Worm (Caenorhabditis elegans) whole organism, early embryonic: ENCODE measurements around the gene C46F11.4.

Source experiments
- B0310.2 ChIP-seq: sonication (generic microtip); optimal IDR thresholded peaks from 2 replicates; lab custom pipeline; 2016; ENCODE audit warnings: mild to moderate bottlenecking, missing genetic modification characterization, missing compliant biosample characterization
- F13C5.2 ChIP-seq: sonication (generic microtip); optimal IDR thresholded peaks from 2 replicates; lab custom pipeline; 2017; ENCODE audit warnings: mild to moderate bottlenecking, missing genetic modification characterization, inconsistent platforms, missing compliant biosample characterization
- aly-1 ChIP-seq: sonication (generic microtip); optimal IDR thresholded peaks from 2 replicates; lab custom pipeline; 2016; ENCODE audit warnings: missing genetic modification characterization, missing compliant biosample characterization
- ama-1 ChIP-seq: fragments of 150-350 bp; optimal IDR thresholded peaks from 2 replicates; lab custom pipeline; 2014
- ceh-13 ChIP-seq: fragments of 200-800 bp; sonication (Bioruptor generic); optimal IDR thresholded peaks from 2 replicates; lab custom pipeline; 2018; ENCODE audit warnings: mild to moderate bottlenecking, missing genetic modification characterization, missing compliant biosample characterization
- ceh-36 ChIP-seq: sonication (generic microtip); optimal IDR thresholded peaks from 2 replicates; lab custom pipeline; 2016; ENCODE audit warnings: missing genetic modification characterization, inconsistent platforms, missing compliant biosample characterization
- ets-7 ChIP-seq: sonication (generic microtip); optimal IDR thresholded peaks from 2 replicates; lab custom pipeline; 2016; ENCODE audit warnings: missing genotype, missing genetic modification characterization, missing compliant biosample characterization
- flt-1 ChIP-seq: fragments of 200-800 bp; sonication (Bioruptor generic); IDR thresholded peaks from 2 replicates; pipeline ENCODE4 v1.3.6; 2022; ENCODE audit warnings: missing genetic modification characterization, missing compliant biosample characterization
- hmbx-1 ChIP-seq: sonication (generic microtip); optimal IDR thresholded peaks from 2 replicates; lab custom pipeline; 2016; ENCODE audit warnings: mild to moderate bottlenecking, missing genetic modification characterization, missing compliant biosample characterization
- hmg-4 ChIP-seq: fragments of 200-800 bp; sonication (Bioruptor generic); optimal IDR thresholded peaks from 2 replicates; lab custom pipeline; 2018; ENCODE audit warnings: mild to moderate bottlenecking, missing genetic modification characterization, missing compliant biosample characterization
- hnd-1 ChIP-seq: sonication (generic microtip); optimal IDR thresholded peaks from 2 replicates; lab custom pipeline; 2016; ENCODE audit warnings: missing genetic modification characterization, missing compliant biosample characterization
- pes-1 ChIP-seq: fragments of 200-800 bp; sonication (Bioruptor generic); IDR thresholded peaks from 2 replicates; pipeline ENCODE4 v1.3.6; 2022; ENCODE audit warnings: missing genetic modification reagents, missing genetic modification characterization, missing compliant biosample characterization
- scrt-1 ChIP-seq: fragments of 200-800 bp; sonication (Bioruptor generic); IDR thresholded peaks from 2 replicates; pipeline ENCODE4 v1.3.6; 2022; ENCODE audit warnings: missing genetic modification characterization, missing compliant biosample characterization
- sea-1 ChIP-seq: fragments of 200-800 bp; sonication (Bioruptor generic); conservative IDR thresholded peaks from 2 replicates; pipeline ENCODE4 v1.3.6; 2022; ENCODE audit warnings: missing genetic modification characterization, missing compliant biosample characterization
- tbx-11 ChIP-seq: fragments of 200-800 bp; sonication (Bioruptor generic); IDR thresholded peaks from 2 replicates; pipeline ENCODE4 v1.3.6; 2022; ENCODE audit warnings: missing genetic modification characterization, missing compliant biosample characterization
- tbx-37 ChIP-seq: fragments of 200-800 bp; sonication (Bioruptor generic); conservative IDR thresholded peaks from 2 replicates; pipeline ENCODE4 v1.3.6; 2022; ENCODE audit warnings: missing genetic modification reagents, missing genetic modification characterization, missing compliant biosample characterization
- tra-4 ChIP-seq: sonication (generic microtip); optimal IDR thresholded peaks from 2 replicates; lab custom pipeline; 2017; ENCODE audit warnings: missing genetic modification characterization, missing compliant biosample characterization

C46F11.4 gene

DNA sequence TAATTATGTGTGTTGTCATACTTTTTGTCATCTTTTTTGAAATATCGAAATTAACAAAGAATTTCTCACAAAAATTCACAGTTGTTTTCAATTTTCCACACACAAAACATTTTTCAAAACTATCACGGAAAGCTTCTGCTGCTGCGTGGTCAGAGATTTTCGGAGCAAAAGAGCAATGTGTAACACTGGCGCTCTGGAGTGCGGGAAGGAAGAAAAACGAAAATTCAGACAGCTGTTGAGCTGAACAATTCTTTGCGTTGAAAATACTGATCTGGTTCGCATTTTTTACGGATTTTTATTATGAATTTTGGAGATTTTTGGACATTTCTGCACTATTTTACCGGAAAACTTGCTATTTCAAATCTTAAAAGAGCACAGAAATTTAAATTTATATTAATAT lies 20.5 kb downstream of the C46F11.4 start:
- TF ChIP-seq ets-7 (no peak), hmbx-1 (no peak), B0310.2 (tag; lab: Kevin White, UChicago) (no peak), aly-1 (tag; lab: Kevin White, UChicago) (no peak), pes-1 (GFP tag; lab: Robert Waterston, UW) (no peak)

DNA sequence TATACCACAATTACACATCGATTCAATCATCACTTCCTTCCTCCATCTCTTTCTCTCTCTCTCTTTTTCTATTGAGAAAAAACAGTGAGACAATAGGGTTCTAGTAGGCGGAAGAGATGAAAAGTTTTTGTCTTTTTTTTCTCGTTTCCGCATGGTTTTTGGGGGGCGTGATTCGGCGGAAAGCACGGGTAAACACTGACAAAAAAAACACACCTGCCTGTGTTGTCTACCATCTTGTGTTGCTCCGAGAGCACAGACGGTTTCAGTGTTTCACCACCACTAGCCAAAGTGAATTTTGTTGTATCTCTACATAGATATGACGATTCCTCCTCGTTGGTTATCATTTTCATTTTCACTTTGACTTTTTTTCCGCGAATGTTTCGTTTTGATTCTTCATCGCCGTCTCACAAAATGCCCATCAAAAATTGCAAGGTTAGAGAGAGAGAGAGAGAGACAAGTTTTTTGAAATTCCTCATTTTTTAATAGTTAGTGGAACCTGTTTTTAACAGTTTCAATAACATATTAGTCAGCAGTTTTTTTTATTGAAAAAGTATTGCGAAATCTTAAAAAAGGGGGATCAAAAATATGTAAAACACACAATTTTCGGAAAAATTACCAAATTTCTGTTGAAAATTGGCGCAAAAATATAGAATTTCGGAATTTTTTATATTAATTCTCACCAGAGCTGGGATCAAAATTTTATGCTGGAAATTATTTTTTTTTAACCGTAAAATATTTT lies 26.7 kb downstream of the C46F11.4 start:
- TF ChIP-seq ceh-36 (tag; lab: Kevin White, UChicago) (no peak), tra-4 (tag; lab: Kevin White, UChicago) (no peak), tbx-11 (no peak), flt-1 (GFP tag; lab: Robert Waterston, UW) (no peak), hmbx-1 (no peak), pes-1 (GFP tag; lab: Robert Waterston, UW) (no peak), sea-1 (no peak), hmg-4 (GFP tag; lab: Kevin White, UChicago) (no peak), ceh-13 (no peak), F13C5.2 (tag; lab: Kevin White, UChicago) (no peak), ama-1 (lab: Kevin White, UChicago) (no peak), scrt-1 (GFP tag; lab: Robert Waterston, UW) (no peak)

DNA sequence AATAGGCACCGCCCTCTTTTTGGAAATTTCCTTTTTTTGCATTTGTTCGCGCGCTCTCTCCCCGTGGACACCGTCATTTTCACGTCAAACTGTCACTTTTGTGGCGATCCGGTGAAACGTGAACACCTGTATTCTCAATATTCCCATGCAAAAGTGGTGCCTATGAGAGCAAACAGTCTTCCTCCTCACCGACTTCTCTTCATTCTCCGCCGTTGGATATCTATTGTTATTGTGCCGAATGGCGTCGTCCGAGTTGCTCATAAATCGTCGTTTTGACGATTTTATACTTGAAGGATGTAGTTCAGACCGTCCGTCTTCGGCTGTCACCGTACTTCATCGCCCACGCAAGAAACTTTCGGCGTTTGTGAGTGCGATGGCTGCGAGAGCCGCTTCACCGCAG lies 28.3 kb downstream of the C46F11.4 start, which contains the start of gene rilp-1:
rilp-1 (plus strand) TSS at position 301 of the 400 bp plus-strand sequence.
- no peak for TF ChIP-seq sea-1
- no peak for TF ChIP-seq flt-1 (GFP tag; lab: Robert Waterston, UW)
- TF ChIP-seq ceh-36 (tag; lab: Kevin White, UChicago) = no peak
- TF ChIP-seq F13C5.2 (tag; lab: Kevin White, UChicago) = no peak
- TF ChIP-seq hmbx-1 = no peak
- no peak for TF ChIP-seq ceh-13
- no peak for TF ChIP-seq ets-7
- no peak for TF ChIP-seq tbx-37
- TF ChIP-seq tra-4 (tag; lab: Kevin White, UChicago) = no peak
- no peak for TF ChIP-seq B0310.2 (tag; lab: Kevin White, UChicago)
- no peak for TF ChIP-seq hnd-1 (tag; lab: Kevin White, UChicago)

ce11 chrIII:3634873-3635272 lies 29.2 kb downstream of the C46F11.4 start:
- TF ChIP-seq ceh-36 (tag; lab: Kevin White, UChicago) (no peak), ceh-13 (no peak), flt-1 (GFP tag; lab: Robert Waterston, UW) (no peak), tra-4 (tag; lab: Kevin White, UChicago) (no peak), B0310.2 (tag; lab: Kevin White, UChicago) (no peak), pes-1 (GFP tag; lab: Robert Waterston, UW) (no peak), ama-1 (lab: Kevin White, UChicago) (no peak), sea-1 (no peak), F13C5.2 (tag; lab: Kevin White, UChicago) (no peak), scrt-1 (GFP tag; lab: Robert Waterston, UW) (no peak), hnd-1 (tag; lab: Kevin White, UChicago) (no peak), hmg-4 (GFP tag; lab: Kevin White, UChicago) (no peak), aly-1 (tag; lab: Kevin White, UChicago) (no peak), tbx-37 (no peak), hmbx-1 (no peak), ets-7 (no peak), tbx-11 (no peak)

DNA sequence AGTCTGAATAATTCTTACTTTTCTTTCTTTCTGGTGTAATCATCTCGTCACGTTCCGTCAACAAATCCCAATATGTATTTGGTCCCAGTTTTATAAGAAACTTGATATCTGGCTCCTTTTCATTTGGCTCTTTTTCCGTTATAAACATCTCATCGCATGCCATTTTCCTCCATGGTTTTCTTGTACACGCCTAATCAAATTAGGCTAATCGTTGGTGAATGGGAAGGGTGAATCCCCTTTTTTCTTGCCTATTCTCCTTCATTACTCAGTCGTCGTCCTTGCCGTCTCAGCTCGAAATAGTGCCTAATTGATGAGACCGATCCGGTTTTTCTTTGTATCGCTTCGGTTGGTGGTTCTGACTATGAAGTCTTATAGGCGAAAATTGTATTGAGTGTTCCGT lies 29.9 kb downstream of the C46F11.4 start:
- TF ChIP-seq scrt-1 (GFP tag; lab: Robert Waterston, UW) (no peak), tra-4 (tag; lab: Kevin White, UChicago) (no peak), hnd-1 (tag; lab: Kevin White, UChicago) (no peak), B0310.2 (tag; lab: Kevin White, UChicago) (no peak), hmbx-1 (no peak), tbx-37 (no peak), F13C5.2 (tag; lab: Kevin White, UChicago) (no peak), pes-1 (GFP tag; lab: Robert Waterston, UW) (no peak)

ce11 chrIII:3632379-3632778 lies 31.7 kb downstream of the C46F11.4 start:
- TF ChIP-seq ceh-13 (no peak), ama-1 (lab: Kevin White, UChicago) (no peak), flt-1 (GFP tag; lab: Robert Waterston, UW) (no peak), pes-1 (GFP tag; lab: Robert Waterston, UW) (no peak), B0310.2 (tag; lab: Kevin White, UChicago) (no peak), ceh-36 (tag; lab: Kevin White, UChicago) (no peak), tbx-11 (no peak), F13C5.2 (tag; lab: Kevin White, UChicago) (no peak), aly-1 (tag; lab: Kevin White, UChicago) (no peak), hnd-1 (tag; lab: Kevin White, UChicago) (no peak), sea-1 (no peak), scrt-1 (GFP tag; lab: Robert Waterston, UW) (no peak), hmbx-1 (no peak), hmg-4 (GFP tag; lab: Kevin White, UChicago) (no peak)

DNA sequence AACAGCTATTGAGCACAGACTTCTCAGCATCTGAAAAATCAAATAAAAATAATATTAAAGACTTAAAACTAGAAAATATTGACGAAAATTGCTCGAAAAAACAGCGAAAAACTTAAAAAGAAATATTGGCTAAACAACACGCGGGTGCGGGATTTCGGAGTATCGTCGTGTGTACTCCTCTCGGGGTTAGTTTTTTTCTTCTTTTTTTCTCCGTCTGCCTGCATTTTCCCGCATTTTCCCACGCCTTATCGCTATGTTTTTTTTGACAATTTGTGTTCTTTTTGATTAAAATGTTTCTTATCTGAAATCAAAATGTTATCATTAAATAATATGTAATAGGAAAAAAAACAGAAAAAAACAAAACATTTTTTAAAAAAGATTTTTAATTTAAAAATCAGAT lies 33.8 kb downstream of the C46F11.4 start, which contains the start of gene mrps-31:
mrps-31 (minus strand) TSS at position 36 of the 400 bp plus-strand sequence.
- TF ChIP-seq B0310.2 (tag; lab: Kevin White, UChicago) (no peak), tbx-11 (no peak), tra-4 (tag; lab: Kevin White, UChicago) (no peak), ets-7 (no peak), ceh-13 (no peak), ama-1 (lab: Kevin White, UChicago) (no peak), tbx-37 (no peak), aly-1 (tag; lab: Kevin White, UChicago) (no peak), flt-1 (GFP tag; lab: Robert Waterston, UW) (no peak), scrt-1 (GFP tag; lab: Robert Waterston, UW) (no peak), sea-1 (no peak)
